Fruit fly (Drosophila melanogaster): Measurements from ENCODE around the gene AhcyL2.
A peak's percentile ranks its signal among the peaks of the same experiment; 100 is the strongest.

AhcyL2 gene

dm6 chr3R:16969361-16970355 is 12.3 kb downstream of the AhcyL2 start (continued):
- TF ChIP-seq CG17568 (GFP tag; optimal IDR thresholded peaks at IDR 0.05) (peak; percentile 5), Sox100B (GFP tag; optimal IDR thresholded peaks at IDR 0.05) (peak; percentile 64), CG17359 (tag; optimal IDR thresholded peaks at IDR 0.05) (no peak), luna (GFP tag; optimal IDR thresholded peaks at IDR 0.05) (no peak), Hr3 (GFP tag; optimal IDR thresholded peaks at IDR 0.05) (peak; percentile 53), az2 (GFP tag; optimal IDR thresholded peaks at IDR 0.05) (peak; percentile 72), CG17829 (tag; optimal IDR thresholded peaks at IDR 0.05) (peak; percentile 68), sob (GFP tag; IDR thresholded peaks at IDR 0.05) (peak; percentile 78), Abd-B (GFP tag; optimal IDR thresholded peaks at IDR 0.05) (peak; percentile 74), unc-4 (GFP tag; IDR thresholded peaks at IDR 0.05; ENCODE audit: partially characterized antibody) (no peak), GATAe (GFP tag; conservative IDR thresholded peaks at IDR 0.05) (peak; percentile 80), CG8359 (GFP tag; optimal IDR thresholded peaks at IDR 0.05; ENCODE audit: borderline replicate concordance) (peak; percentile 11), CG10565 (GFP tag; optimal IDR thresholded peaks at IDR 0.05) (no peak), CG8388 (GFP tag; optimal IDR thresholded peaks at IDR 0.05) (peak; percentile 68), Fer3 (tag; optimal IDR thresholded peaks at IDR 0.05) (no peak), NC2α (GFP tag; optimal IDR thresholded peaks at IDR 0.05) (no peak), CG11723 (GFP tag; optimal IDR thresholded peaks at IDR 0.05) (no peak), gro (GFP tag; optimal IDR thresholded peaks at IDR 0.05) (no peak), pho (GFP tag; optimal IDR thresholded peaks at IDR 0.05) (peak; percentile 12), Poxn (GFP tag; IDR thresholded peaks at IDR 0.05) (no peak), pum (GFP tag; optimal IDR thresholded peaks at IDR 0.05) (no peak), E2f1 (GFP tag; IDR thresholded peaks at IDR 0.05) (peak; percentile 90), Atf6 (GFP tag; IDR thresholded peaks at IDR 0.05) (peak; percentile 75), CG6854 (GFP tag; optimal IDR thresholded peaks at IDR 0.05) (peak; percentile 11), klu (GFP tag; IDR thresholded peaks at IDR 0.05) (no peak), CG30431 (GFP tag; optimal IDR thresholded peaks at IDR 0.05) (no peak), cas (GFP tag; IDR thresholded peaks at IDR 0.05) (no peak), ems (GFP tag; optimal IDR thresholded peaks at IDR 0.05) (peak; percentile 17), Sry-δ (GFP tag; optimal IDR thresholded peaks at IDR 0.05) (no peak), slp2 (GFP tag; optimal IDR thresholded peaks at IDR 0.05) (no peak), Dbx (GFP tag; IDR thresholded peaks at IDR 0.05) (peak; percentile 63), Tbp (GFP tag; optimal IDR thresholded peaks at IDR 0.05) (no peak), Fer1 (GFP tag; optimal IDR thresholded peaks at IDR 0.05) (no peak), dm (GFP tag; optimal IDR thresholded peaks at IDR 0.05) (no peak), sisA (GFP tag; IDR thresholded peaks at IDR 0.05) (peak; percentile 35; the same call in 1 of the 2 replicates), Gsc (GFP tag; IDR thresholded peaks at IDR 0.05) (no peak), pros (GFP tag; optimal IDR thresholded peaks at IDR 0.05) (no peak), E2f2 (GFP tag; IDR thresholded peaks at IDR 0.05) (peak; percentile 91), Usf (GFP tag; optimal IDR thresholded peaks at IDR 0.05) (no peak), ranshi (GFP tag; IDR thresholded peaks at IDR 0.05) (peak; percentile 67), CG8765 (GFP tag; IDR thresholded peaks at IDR 0.05) (0 out of 2 replicates have a peak, but pooled peaks have one; percentile 30), CG12391 (tag; optimal IDR thresholded peaks at IDR 0.05) (peak; percentile 84), Meics (GFP tag; optimal IDR thresholded peaks at IDR 0.05) (no peak), CG1529 (GFP tag; optimal IDR thresholded peaks at IDR 0.05) (no peak), CG4707 (GFP tag; optimal IDR thresholded peaks at IDR 0.05) (no peak), fd96Cb (tag; optimal IDR thresholded peaks at IDR 0.05) (peak; percentile 62), so (GFP tag; IDR thresholded peaks at IDR 0.05) (peak; percentile 64; the same call in 2 of the 3 replicates), CG10462 (GFP tag; optimal IDR thresholded peaks at IDR 0.05) (peak; percentile 65), CG9797 (GFP tag; optimal IDR thresholded peaks at IDR 0.05) (no peak)

Data from whole organism, embryonic.